Worm (Caenorhabditis elegans) whole organism, L1 larva: Measurements from ENCODE around the gene F23H12.3.
A peak's percentile ranks its signal among the peaks of the same experiment; 100 is the strongest.

ENCODE experiments used
- C16A3.4 ChIP-seq: fragments of 150-350 bp; optimal IDR thresholded peaks from 2 replicates; lab custom pipeline; 2014; ENCODE audit warnings: missing biosample characterization, missing genetic modification characterization
- C34B4.2 ChIP-seq: sonication (generic microtip); optimal IDR thresholded peaks from 2 replicates; lab custom pipeline; 2017; ENCODE audit warnings: mild to moderate bottlenecking, missing genetic modification characterization, missing compliant biosample characterization
- Y116A8C.19 ChIP-seq: sonication (generic microtip); optimal IDR thresholded peaks from 2 replicates; lab custom pipeline; 2016; ENCODE audit warnings: missing compliant biosample characterization, missing genetic modification characterization, borderline replicate concordance
- aly-2 ChIP-seq: fragments of 150-350 bp; optimal IDR thresholded peaks from 2 replicates; lab custom pipeline; 2014; ENCODE audit warnings: missing biosample characterization, missing genetic modification characterization
- ama-1 ChIP-seq: fragments of 150-350 bp; optimal IDR thresholded peaks from 2 replicates; lab custom pipeline; 2014
- ceh-63 ChIP-seq: fragments of 200-800 bp; sonication (Bioruptor generic); optimal IDR thresholded peaks from 2 replicates; lab custom pipeline; 2018; ENCODE audit warnings: mild to moderate bottlenecking, missing genetic modification characterization, missing compliant biosample characterization
- ceh-8 ChIP-seq: fragments of 200-800 bp; sonication (Bioruptor generic); optimal IDR thresholded peaks from 2 replicates; lab custom pipeline; 2018; ENCODE audit warnings: mild to moderate bottlenecking, missing genetic modification characterization, moderate library complexity, missing compliant biosample characterization
- ceh-82 ChIP-seq, 3 experiments: fragments of 150-350 bp in 1 of 3; sonication (generic microtip) in 2 of 3; optimal IDR thresholded peaks; 2 replicates each; lab custom pipeline; 2014 to 2017; ENCODE audit warnings: missing biosample characterization in 3 of 3, missing genetic modification characterization in 3 of 3
- ceh-88 ChIP-seq: fragments of 200-800 bp; sonication (Bioruptor generic); IDR thresholded peaks from 2 replicates; pipeline ENCODE4 v1.3.6; 2022; ENCODE audit warnings: missing genetic modification characterization, missing compliant biosample characterization
- ceh-90 ChIP-seq: sonication (generic microtip); optimal IDR thresholded peaks from 2 replicates; lab custom pipeline; 2016; ENCODE audit warnings: missing genetic modification characterization, missing compliant biosample characterization
- dpl-1 ChIP-seq, 3 experiments: fragments of 150-350 bp in 2 of 3; sonication (generic microtip) in 1 of 3; optimal IDR thresholded peaks; 2 replicates each; lab custom pipeline; 2014 to 2017; ENCODE audit warnings: missing biosample characterization in 3 of 3, missing genetic modification characterization in 3 of 3, missing genetic modification reagents in 3 of 3
- dsc-1 ChIP-seq: sonication (generic microtip); optimal IDR thresholded peaks from 2 replicates; lab custom pipeline; 2016; ENCODE audit warnings: mild to moderate bottlenecking, missing genetic modification characterization, missing compliant biosample characterization
- efl-1 ChIP-seq, 4 experiments: fragments of 150-350 bp; optimal IDR thresholded peaks in 3 of 4; peaks in 1 of 4; 1 replicate in 1 of 4; 2 replicates in 3 of 4; lab custom pipeline; 2014; ENCODE audit warnings: missing biosample characterization in 2 of 4, missing genetic modification characterization in 2 of 4, missing genetic modification reagents in 2 of 4
- egl-27 ChIP-seq, 2 experiments: fragments of 150-350 bp in 1 of 2; sonication (generic microtip); optimal IDR thresholded peaks; 3 replicates each; lab custom pipeline; 2017 to 2018; ENCODE audit warnings: missing biosample characterization in 2 of 2, missing genetic modification characterization in 2 of 2, missing genetic modification reagents in 2 of 2
- elt-2 ChIP-seq: sonication (generic microtip); optimal IDR thresholded peaks from 2 replicates; lab custom pipeline; 2016; ENCODE audit warnings: missing genetic modification characterization, mild to moderate bottlenecking, inconsistent platforms, missing compliant biosample characterization, missing genetic modification reagents
- ets-5 ChIP-seq: fragments of 200-800 bp; sonication (Bioruptor generic); IDR thresholded peaks from 2 replicates; pipeline ENCODE4 v1.3.6; 2022; ENCODE audit warnings: missing genetic modification characterization, missing compliant biosample characterization
- fkh-10 ChIP-seq: sonication (generic microtip); optimal IDR thresholded peaks from 2 replicates; lab custom pipeline; 2017; ENCODE audit warnings: missing biosample characterization, missing genetic modification reagents, missing genetic modification characterization
- hlh-4 ChIP-seq: sonication (generic microtip); optimal IDR thresholded peaks from 2 replicates; lab custom pipeline; 2016; ENCODE audit warnings: mild to moderate bottlenecking, missing genetic modification characterization, missing compliant biosample characterization
- hpl-2 ChIP-seq: fragments of 150-350 bp; optimal IDR thresholded peaks from 2 replicates; lab custom pipeline; 2014; ENCODE audit warnings: missing biosample characterization, missing genetic modification reagents, missing genetic modification characterization
- lin-14 ChIP-seq: fragments of 200-800 bp; sonication (Bioruptor generic); optimal IDR thresholded peaks from 2 replicates; lab custom pipeline; 2018; ENCODE audit warnings: mild to moderate bottlenecking, missing genetic modification characterization, moderate library complexity, missing compliant biosample characterization
- lin-35 ChIP-seq, 2 experiments: fragments of 150-350 bp; optimal IDR thresholded peaks; 2 replicates each; lab custom pipeline; 2014; ENCODE audit warnings: missing biosample characterization in 2 of 2, missing genetic modification characterization in 2 of 2, missing genetic modification reagents in 2 of 2
- lsy-2 ChIP-seq, 2 experiments: fragments of 150-350 bp; optimal IDR thresholded peaks; 2 replicates each; lab custom pipeline; 2014; ENCODE audit warnings: missing biosample characterization in 2 of 2, missing genetic modification characterization in 2 of 2
- mab-9 ChIP-seq: fragments of 200-800 bp; sonication (Bioruptor generic); IDR thresholded peaks from 2 replicates; pipeline ENCODE4 v1.3.6; 2022; ENCODE audit warnings: missing genetic modification reagents, missing genetic modification characterization, missing compliant biosample characterization
- mef-2 ChIP-seq: fragments of 150-350 bp; optimal IDR thresholded peaks from 2 replicates; lab custom pipeline; 2014; ENCODE audit warnings: missing biosample characterization, missing genetic modification characterization
- nhr-11 ChIP-seq: fragments of 150-350 bp; optimal IDR thresholded peaks from 2 replicates; lab custom pipeline; 2014; ENCODE audit warnings: missing biosample characterization, missing genetic modification characterization
- nhr-12 ChIP-seq: sonication (generic microtip); optimal IDR thresholded peaks from 2 replicates; lab custom pipeline; 2017; ENCODE audit warnings: missing biosample characterization, missing genetic modification characterization
- nhr-19 ChIP-seq: fragments of 200-800 bp; sonication (Bioruptor generic); conservative IDR thresholded peaks from 2 replicates; pipeline ENCODE4 v1.3.6; 2022; ENCODE audit warnings: missing genetic modification characterization, missing compliant biosample characterization
- nhr-237 ChIP-seq: fragments of 150-350 bp; optimal IDR thresholded peaks from 2 replicates; lab custom pipeline; 2014; ENCODE audit warnings: missing biosample characterization, missing genetic modification characterization
- nhr-28 ChIP-seq: fragments of 150-350 bp; optimal IDR thresholded peaks from 2 replicates; lab custom pipeline; 2014; ENCODE audit warnings: missing biosample characterization, missing genetic modification characterization
- nhr-47 ChIP-seq: sonication (generic microtip); optimal IDR thresholded peaks from 2 replicates; lab custom pipeline; 2016; ENCODE audit warnings: mild to moderate bottlenecking, missing genetic modification characterization, moderate library complexity, missing compliant biosample characterization
- nhr-71 ChIP-seq: sonication (generic microtip); optimal IDR thresholded peaks from 2 replicates; lab custom pipeline; 2016; ENCODE audit warnings: mild to moderate bottlenecking, missing genetic modification characterization, moderate library complexity, missing compliant biosample characterization
- nhr-77 ChIP-seq: fragments of 150-350 bp; optimal IDR thresholded peaks from 2 replicates; lab custom pipeline; 2014; ENCODE audit warnings: missing biosample characterization, missing genetic modification characterization
- nhr-84 ChIP-seq: sonication (generic microtip); optimal IDR thresholded peaks from 2 replicates; lab custom pipeline; 2017; ENCODE audit warnings: missing biosample characterization, missing genetic modification characterization
- pag-3 ChIP-seq: sonication (generic microtip); optimal IDR thresholded peaks from 2 replicates; lab custom pipeline; 2017; ENCODE audit warnings: missing genetic modification characterization, mild to moderate bottlenecking, missing compliant biosample characterization, antibody characterized with exemption, borderline replicate concordance; ENCODE audit not compliant: insufficient read depth
- pax-3 ChIP-seq: fragments of 200-800 bp; sonication (Bioruptor generic); optimal IDR thresholded peaks from 2 replicates; lab custom pipeline; 2018; ENCODE audit warnings: mild to moderate bottlenecking, missing genetic modification characterization, moderate library complexity, missing compliant biosample characterization
- pqm-1 ChIP-seq: sonication (generic microtip); optimal IDR thresholded peaks from 3 replicates; lab custom pipeline; 2017; ENCODE audit warnings: missing biosample characterization, missing genetic modification characterization
- rnt-1 ChIP-seq: sonication (generic microtip); optimal IDR thresholded peaks from 2 replicates; lab custom pipeline; 2016; ENCODE audit warnings: mild to moderate bottlenecking, missing genetic modification characterization, moderate library complexity, missing compliant biosample characterization
- skn-1 ChIP-seq: fragments of 150-350 bp; optimal IDR thresholded peaks from 2 replicates; lab custom pipeline; 2014; ENCODE audit warnings: missing biosample characterization, missing genetic modification characterization
- snpc-4 ChIP-seq: fragments of 150-350 bp; optimal IDR thresholded peaks from 2 replicates; lab custom pipeline; 2014; ENCODE audit warnings: missing biosample characterization, missing genetic modification characterization
- sox-4 ChIP-seq: sonication (generic microtip); optimal IDR thresholded peaks from 2 replicates; lab custom pipeline; 2016; ENCODE audit warnings: missing genetic modification characterization, missing compliant biosample characterization
- sptf-1 ChIP-seq: fragments of 150-350 bp; optimal IDR thresholded peaks from 2 replicates; lab custom pipeline; 2014; ENCODE audit warnings: missing biosample characterization, missing genetic modification characterization
- sup-37 ChIP-seq: fragments of 200-800 bp; sonication (Bioruptor generic); optimal IDR thresholded peaks from 2 replicates; lab custom pipeline; 2018; ENCODE audit warnings: mild to moderate bottlenecking, missing genetic modification characterization, missing compliant biosample characterization
- tbx-2 ChIP-seq: sonication (generic microtip); optimal IDR thresholded peaks from 2 replicates; lab custom pipeline; 2016; ENCODE audit warnings: missing genetic modification characterization, missing compliant biosample characterization
- tlp-1 ChIP-seq: fragments of 150-350 bp; optimal IDR thresholded peaks from 2 replicates; lab custom pipeline; 2014; ENCODE audit warnings: missing biosample characterization, missing genetic modification characterization
- unc-130 ChIP-seq: fragments of 150-350 bp; optimal IDR thresholded peaks from 2 replicates; lab custom pipeline; 2017; ENCODE audit warnings: missing biosample characterization, missing genetic modification characterization, inconsistent platforms
- unc-62 ChIP-seq: fragments of 150-350 bp; optimal IDR thresholded peaks from 2 replicates; lab custom pipeline; 2014; ENCODE audit warnings: missing biosample characterization, missing genetic modification reagents, missing genetic modification characterization
- unc-86 ChIP-seq: sonication (generic microtip); optimal IDR thresholded peaks from 2 replicates; lab custom pipeline; 2016; ENCODE audit warnings: missing genetic modification characterization, missing compliant biosample characterization
- unc-98 ChIP-seq: fragments of 200-800 bp; sonication (Bioruptor generic); IDR thresholded peaks from 2 replicates; pipeline ENCODE4 v1.3.6; 2022; ENCODE audit warnings: missing genetic modification characterization, missing compliant biosample characterization
- vab-15 ChIP-seq: sonication (generic microtip); optimal IDR thresholded peaks from 2 replicates; lab custom pipeline; 2017; ENCODE audit warnings: missing genotype, mild to moderate bottlenecking, missing genetic modification characterization, missing compliant biosample characterization
- xbp-1 ChIP-seq: sonication (generic microtip); optimal IDR thresholded peaks from 2 replicates; lab custom pipeline; 2016; ENCODE audit warnings: missing genetic modification characterization, missing compliant biosample characterization
- zip-4 ChIP-seq: fragments of 200-800 bp; sonication (Bioruptor generic); optimal IDR thresholded peaks from 2 replicates; lab custom pipeline; 2018; ENCODE audit warnings: mild to moderate bottlenecking, missing genetic modification characterization, moderate library complexity, missing compliant biosample characterization
- ztf-11 ChIP-seq, 2 experiments: sonication (generic microtip); optimal IDR thresholded peaks; 2 replicates each; lab custom pipeline; 2016 to 2017; ENCODE audit warnings: missing genetic modification characterization in 2 of 2, missing biosample characterization in 1 of 2, missing compliant biosample characterization in 1 of 2

Gene F23H12.3

ce11 chrV:12317894-12318553, 26.9 kb upstream of the F23H12.3 start, which contains the start of the genes R04F11.5 and R04F11.2:
Gene R04F11.5 (minus strand): TSS chrV:12318019.
Gene R04F11.2 (plus strand): TSS chrV:12318381.
- peak; percentile 55 to 86 (median 59) for TF ChIP-seq ceh-82 (tag; optimal IDR thresholded peaks at IDR 0.05; lab: Kevin White, UChicago)
- no peak for TF ChIP-seq ztf-11 (tag; optimal IDR thresholded peaks at IDR 0.05; lab: Kevin White, UChicago)
- peak; percentile 69 for TF ChIP-seq tbx-2
- no peak for TF ChIP-seq mab-9
- peak; percentile 72 for TF ChIP-seq nhr-19
- TF ChIP-seq unc-130 (tag; lab: Kevin White, UChicago), result peak; percentile 82
- TF ChIP-seq unc-62 (GFP tag; lab: Kevin White, UChicago), result no peak
- no peak for TF ChIP-seq pag-3 (tag; lab: Kevin White, UChicago)
- TF ChIP-seq unc-86 (tag; lab: Kevin White, UChicago), result peak; percentile 50
- peak; percentile 73 for TF ChIP-seq xbp-1 (tag; lab: Kevin White, UChicago)
- no peak for TF ChIP-seq unc-98 (GFP tag; lab: Robert Waterston, UW)
- TF ChIP-seq nhr-12 (tag; lab: Kevin White, UChicago), result no peak
- TF ChIP-seq skn-1, result peak; percentile 89
- no peak for TF ChIP-seq fkh-10
- no peak for TF ChIP-seq hlh-4
- no peak for TF ChIP-seq nhr-28 (tag; lab: Kevin White, UChicago)
- peak; percentile 34 for TF ChIP-seq nhr-11 (tag; lab: Kevin White, UChicago)
- no peak for TF ChIP-seq sup-37 (GFP tag; lab: Kevin White, UChicago)
- TF ChIP-seq aly-2 (tag; lab: Kevin White, UChicago), result peak; percentile 19
- TF ChIP-seq ceh-88 (GFP tag; lab: Robert Waterston, UW), result peak; percentile 7; the same call in 1 of the 2 replicates
- TF ChIP-seq lin-14 (GFP tag; lab: Kevin White, UChicago), result peak; percentile 77
- TF ChIP-seq efl-1 (optimal IDR thresholded peaks at IDR 0.05; lab: Kevin White, UChicago), result peak; percentile 84 to 88
- peak; percentile 85 to 98 for TF ChIP-seq efl-1 (GFP tag; optimal IDR thresholded peaks at IDR 0.05 in 1 of 2; lab: Kevin White, UChicago)
- TF ChIP-seq C16A3.4 (tag; lab: Kevin White, UChicago), result peak; percentile 94
- peak; percentile 80 to 88 (median 82) for TF ChIP-seq dpl-1 (GFP tag; optimal IDR thresholded peaks at IDR 0.05; lab: Kevin White, UChicago)
- no peak for TF ChIP-seq ets-5 (GFP tag; lab: Robert Waterston, UW)
- TF ChIP-seq ceh-90 (tag; lab: Kevin White, UChicago), result no peak
- TF ChIP-seq C34B4.2 (tag; lab: Kevin White, UChicago), result no peak
- peak; percentile 31 for TF ChIP-seq nhr-237 (tag; lab: Kevin White, UChicago)
- TF ChIP-seq vab-15 (tag; lab: Kevin White, UChicago), result no peak
- TF ChIP-seq nhr-71 (tag; lab: Kevin White, UChicago), result peak; percentile 84
- no peak for TF ChIP-seq ama-1 (lab: Kevin White, UChicago)
- TF ChIP-seq sptf-1, result no peak
- peak; percentile 68 for TF ChIP-seq rnt-1 (tag; lab: Kevin White, UChicago)
- TF ChIP-seq zip-4 (GFP tag; lab: Kevin White, UChicago), result peak; percentile 18
- TF ChIP-seq nhr-84, result no peak
- TF ChIP-seq pqm-1, result no peak
- peak; percentile 84 to 91 for TF ChIP-seq lin-35 (GFP tag; optimal IDR thresholded peaks at IDR 0.05; lab: Kevin White, UChicago)
- no peak for TF ChIP-seq tlp-1
- TF ChIP-seq elt-2 (tag; lab: Kevin White, UChicago), result no peak
- no peak for TF ChIP-seq ceh-63
- peak; percentile 2 for TF ChIP-seq hpl-2 (GFP tag; lab: Kevin White, UChicago)
- TF ChIP-seq dsc-1 (tag; lab: Kevin White, UChicago), result peak; percentile 49
- no peak for TF ChIP-seq Y116A8C.19 (tag; lab: Kevin White, UChicago)
- TF ChIP-seq egl-27 (tag; optimal IDR thresholded peaks at IDR 0.05; lab: Kevin White, UChicago), result no peak
- TF ChIP-seq sox-4 (tag; lab: Kevin White, UChicago), result no peak
- TF ChIP-seq pax-3 (tag; lab: Kevin White, UChicago), result peak; percentile 34
- peak; percentile 99 for TF ChIP-seq lsy-2 (tag; optimal IDR thresholded peaks at IDR 0.05; lab: Kevin White, UChicago)
- no peak for TF ChIP-seq ceh-8 (GFP tag; lab: Kevin White, UChicago)
- peak; percentile 77 for TF ChIP-seq nhr-47
- peak; percentile 57 for TF ChIP-seq nhr-77 (tag; lab: Kevin White, UChicago)
- no peak for TF ChIP-seq mef-2 (tag; lab: Kevin White, UChicago)
- peak; percentile 74 for TF ChIP-seq snpc-4 (tag; lab: Kevin White, UChicago)
